Fruit fly (Drosophila melanogaster): ENCODE results near the gene Arf1.

The Arf1 gene

dm6 chr3L:22824668-22825192, 47.3 kb downstream of the Arf1 start (continued):
- TF ChIP-seq Pdp1 (GFP tag; optimal IDR thresholded peaks at IDR 0.05) = peak in 1 of 2 experiments; percentile 58
- TF ChIP-seq Antp (GFP tag; optimal IDR thresholded peaks at IDR 0.05) = no peak
- 0 out of 2 replicates have a peak, but pooled peaks have one; percentile 30 for TF ChIP-seq Rfx (GFP tag; IDR thresholded peaks at IDR 0.05)
- peak; percentile 0 for TF ChIP-seq kay (GFP tag; optimal IDR thresholded peaks at IDR 0.05)
- TF ChIP-seq CG8290 (GFP tag; optimal IDR thresholded peaks at IDR 0.05) = no peak
- peak in 1 of 2 experiments; percentile 33 for TF ChIP-seq CG8290 (tag; optimal IDR thresholded peaks at IDR 0.05)
- TF ChIP-seq rib (GFP tag; IDR thresholded peaks at IDR 0.05) = peak; percentile 98
- TF ChIP-seq emc (GFP tag; optimal IDR thresholded peaks at IDR 0.05) = no peak
- TF ChIP-seq hkb (optimal IDR thresholded peaks at IDR 0.05) = no peak
- no peak for TF ChIP-seq hkb (GFP tag; IDR thresholded peaks at IDR 0.05)
- peak; percentile 19 for TF ChIP-seq CrebB (tag; optimal IDR thresholded peaks at IDR 0.05)
- peak; percentile 79 for TF ChIP-seq cg (GFP tag; optimal IDR thresholded peaks at IDR 0.05)
- peak; percentile 34 for TF ChIP-seq CG18599 (GFP tag; optimal IDR thresholded peaks at IDR 0.05)
- TF ChIP-seq CG1832 (GFP tag; optimal IDR thresholded peaks at IDR 0.05) = no peak
- peak; percentile 46 for TF ChIP-seq lab (GFP tag; optimal IDR thresholded peaks at IDR 0.05)
- TF ChIP-seq Adf1 (GFP tag; IDR thresholded peaks at IDR 0.05) = peak; percentile 95
- peak; percentile 71; the same call in 1 of the 2 replicates for TF ChIP-seq Drgx (GFP tag; IDR thresholded peaks at IDR 0.05)
- peak; percentile 77; the same call in 2 of the 3 replicates for TF ChIP-seq CG6175 (GFP tag; IDR thresholded peaks at IDR 0.05)
- no peak for TF ChIP-seq trh (GFP tag; optimal IDR thresholded peaks at IDR 0.05)
- peak; percentile 32 for TF ChIP-seq nau (GFP tag; optimal IDR thresholded peaks at IDR 0.05)
- no peak for TF ChIP-seq tna (GFP tag; IDR thresholded peaks at IDR 0.05; ENCODE audit: partially characterized antibody)
- TF ChIP-seq CG3163 (GFP tag; optimal IDR thresholded peaks at IDR 0.05) = peak; percentile 83
- no peak for TF ChIP-seq slp2 (GFP tag; optimal IDR thresholded peaks at IDR 0.05)
- TF ChIP-seq inv (GFP tag; IDR thresholded peaks at IDR 0.05; ENCODE audit: partially characterized antibody) = no peak
- no peak for TF ChIP-seq sug (tag; optimal IDR thresholded peaks at IDR 0.05)
- TF ChIP-seq Jarid2 (GFP tag; optimal IDR thresholded peaks at IDR 0.05) = peak; percentile 20
- no peak for TF ChIP-seq CG3726 (GFP tag; IDR thresholded peaks at IDR 0.05)
- peak; percentile 61; the same call in 1 of the 3 replicates for TF ChIP-seq zen2 (GFP tag; IDR thresholded peaks at IDR 0.05; ENCODE audit: partially characterized antibody)
- TF ChIP-seq CG12769 (tag; optimal IDR thresholded peaks at IDR 0.05) = peak; percentile 42
- TF ChIP-seq her (GFP tag; optimal IDR thresholded peaks at IDR 0.05) = peak; percentile 20

dm6 chr3L:22823230-22823629, 48.8 kb downstream of the Arf1 start:
- TF ChIP-seq corto (GFP tag; optimal IDR thresholded peaks at IDR 0.05) (peak; percentile 33), Six4 (GFP tag; optimal IDR thresholded peaks at IDR 0.05) (no peak), psq (GFP tag; optimal IDR thresholded peaks at IDR 0.05) (no peak), Ets65A (GFP tag) (peak; percentile 1), HLH4C (GFP tag; IDR thresholded peaks at IDR 0.05; ENCODE audit: partially characterized antibody) (0 out of 3 replicates have a peak, but pooled peaks have one; percentile 13), crol (GFP tag; IDR thresholded peaks at IDR 0.05) (0 out of 2 replicates have a peak, but pooled peaks have one; percentile 11)

dm6 chr3L:22822544-22823175, 49.4 kb downstream of the Arf1 start:
- TF ChIP-seq CG32532 (GFP tag; IDR thresholded peaks at IDR 0.05) (peak; percentile 59; the same call in 1 of the 2 replicates), CG17328 (GFP tag; IDR thresholded peaks at IDR 0.05) (no peak), zen2 (GFP tag; IDR thresholded peaks at IDR 0.05; ENCODE audit: partially characterized antibody) (peak; percentile 37; the same call in 1 of the 3 replicates), Tbp (GFP tag; optimal IDR thresholded peaks at IDR 0.05) (no peak), CG12071 (GFP tag; optimal IDR thresholded peaks at IDR 0.05) (peak; percentile 29), Hmr (GFP tag; optimal IDR thresholded peaks at IDR 0.05) (peak; percentile 13), CG8281 (tag; optimal IDR thresholded peaks at IDR 0.05) (no peak), CG2678 (tag; optimal IDR thresholded peaks at IDR 0.05) (peak; percentile 46), gsb (GFP tag; IDR thresholded peaks at IDR 0.05) (no peak), Usf (GFP tag; optimal IDR thresholded peaks at IDR 0.05) (no peak), Ada2b (GFP tag; IDR thresholded peaks at IDR 0.05) (no peak), CG10959 (GFP tag; IDR thresholded peaks at IDR 0.05) (no peak), NC2β (GFP tag; optimal IDR thresholded peaks at IDR 0.05) (no peak), E2f2 (GFP tag; IDR thresholded peaks at IDR 0.05) (no peak)

All from whole organism, embryonic.